Worm (Caenorhabditis elegans) whole organism, L4/young adult: ENCODE results near the gene sri-19.
"Not testable (repeated sequence)": the region's sequence is repeated elsewhere in the genome, so short reads cannot be mapped to it uniquely, and the experiment has no call there.

Source experiments
- W03F9.2 ChIP-seq: fragments of 150-350 bp; optimal IDR thresholded peaks from 2 replicates; lab custom pipeline; 2014; ENCODE audit warnings: missing biosample characterization, missing genetic modification characterization
- dao-5 ChIP-seq: sonication (generic microtip); optimal IDR thresholded peaks from 2 replicates; lab custom pipeline; 2016; ENCODE audit warnings: missing genotype, missing genetic modification characterization, moderate library complexity, missing compliant biosample characterization

DNA sequence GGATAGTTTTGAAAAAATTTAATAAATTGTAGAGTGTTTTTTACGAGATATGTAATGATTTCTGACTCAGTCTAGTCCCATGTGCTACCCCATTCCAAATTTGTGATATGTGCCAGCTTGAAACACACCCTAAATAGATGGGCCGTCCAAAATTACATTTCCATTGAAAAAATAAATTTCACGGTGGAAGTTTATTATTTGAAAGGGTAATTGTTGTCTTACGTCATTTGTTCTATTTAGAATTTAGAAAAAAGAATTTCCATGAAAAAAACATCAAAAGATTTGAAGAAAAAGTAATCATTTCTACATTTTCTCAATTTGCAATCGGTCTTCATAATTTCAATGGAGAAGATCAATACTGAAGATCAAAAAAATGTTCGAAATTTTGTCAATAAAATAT lies 3.2 kb upstream of the sri-19 start, which contains the start of gene Y69E1A.4:
- TF ChIP-seq W03F9.2, dao-5: not testable (repeated sequence)
